Worm (Caenorhabditis elegans): ENCODE data around the gene jmjd-3.2.

Gene jmjd-3.2

ce11 chrX:14444701-14445100 is 3.3 kb upstream of the jmjd-3.2 start, which contains the start of gene F23D12.4:
Gene F23D12.4, plus strand, starts transcription at chrX:14445001.
- no peak for TF ChIP-seq cey-2 (tag; optimal IDR thresholded peaks at IDR 0.05; ENCODE audit: borderline replicate concordance, insufficient read depth)
- no peak for TF ChIP-seq nhr-25 (tag; optimal IDR thresholded peaks at IDR 0.05; ENCODE audit: borderline replicate concordance, insufficient read depth)
- TF ChIP-seq nhr-11 (tag; optimal IDR thresholded peaks at IDR 0.05) = no peak
- TF ChIP-seq hlh-30 (tag; optimal IDR thresholded peaks at IDR 0.05; ENCODE audit: insufficient read depth) = no peak
- TF ChIP-seq fkh-10 (GFP tag; optimal IDR thresholded peaks at IDR 0.05) = no peak
- no peak for TF ChIP-seq arid-1 (GFP tag; conservative IDR thresholded peaks at IDR 0.05)
- no peak for TF ChIP-seq F10B5.3 (tag; optimal IDR thresholded peaks at IDR 0.05)
- no peak for TF ChIP-seq zip-2 (tag; optimal IDR thresholded peaks at IDR 0.05)
- no peak for TF ChIP-seq spr-3 (GFP tag; optimal IDR thresholded peaks at IDR 0.05)
- no peak for TF ChIP-seq lin-38 (GFP tag; IDR thresholded peaks at IDR 0.05)
- no peak for TF ChIP-seq mes-2 (tag; optimal IDR thresholded peaks at IDR 0.05; ENCODE audit: poor library complexity, severe bottlenecking)
- no peak for TF ChIP-seq lin-13 (GFP tag; optimal IDR thresholded peaks at IDR 0.05)
- no peak for TF ChIP-seq attf-4 (tag; optimal IDR thresholded peaks at IDR 0.05)
- no peak for TF ChIP-seq nhr-77 (tag; optimal IDR thresholded peaks at IDR 0.05)
- no peak for TF ChIP-seq nhr-41 (GFP tag; IDR thresholded peaks at IDR 0.05)
- TF ChIP-seq unc-39 (tag; optimal IDR thresholded peaks at IDR 0.05) = no peak
- no peak for TF ChIP-seq lin-29 (GFP tag; IDR thresholded peaks at IDR 0.05)
- no peak for TF ChIP-seq dve-1 (tag; optimal IDR thresholded peaks at IDR 0.05; ENCODE audit: insufficient read depth)
- no peak for TF ChIP-seq pqm-1 (tag; optimal IDR thresholded peaks at IDR 0.05)

- TF ChIP-seq cey-2 (tag; optimal IDR thresholded peaks at IDR 0.05; ENCODE audit: borderline replicate concordance, insufficient read depth) = no peak
- TF ChIP-seq ZK337.2 (GFP tag; IDR thresholded peaks at IDR 0.05) = no peak
- no peak for TF ChIP-seq dpl-1 (GFP tag; optimal IDR thresholded peaks at IDR 0.05)
- TF ChIP-seq mdl-1 (tag; optimal IDR thresholded peaks at IDR 0.05) = no peak
- TF ChIP-seq aly-2 (tag; optimal IDR thresholded peaks at IDR 0.05) = no peak
- TF ChIP-seq spr-3 (GFP tag; optimal IDR thresholded peaks at IDR 0.05) = no peak
- no peak for TF ChIP-seq skn-1 (tag; optimal IDR thresholded peaks at IDR 0.05)
- no peak for TF ChIP-seq nhr-102 (tag; optimal IDR thresholded peaks at IDR 0.05)
- no peak for TF ChIP-seq ztf-11 (tag; optimal IDR thresholded peaks at IDR 0.05)
- no peak for TF ChIP-seq arid-1 (GFP tag; conservative IDR thresholded peaks at IDR 0.05)
- no peak for TF ChIP-seq Y48G9A.11 (GFP tag; IDR thresholded peaks at IDR 0.05)
- no peak for TF ChIP-seq lin-38 (GFP tag; IDR thresholded peaks at IDR 0.05)
- TF ChIP-seq daf-8 (GFP tag; IDR thresholded peaks at IDR 0.05) = no peak
- no peak for TF ChIP-seq Y75B8A.6 (GFP tag; IDR thresholded peaks at IDR 0.05)
- no peak for TF ChIP-seq nhr-41 (GFP tag; IDR thresholded peaks at IDR 0.05)
- TF ChIP-seq unc-62 (GFP tag; optimal IDR thresholded peaks at IDR 0.05 in 1 of 2) = no peak
- no peak for TF ChIP-seq unc-62 (tag; optimal IDR thresholded peaks at IDR 0.05)
Measured at ce11 chrX:14447498-14447897, 512 bp upstream of the jmjd-3.2 start.

- no peak for TF ChIP-seq pha-4 (GFP tag; IDR thresholded peaks at IDR 0.05)
- TF ChIP-seq pha-4 (tag; optimal IDR thresholded peaks at IDR 0.05) = no peak
- no peak for TF ChIP-seq spr-3 (GFP tag; optimal IDR thresholded peaks at IDR 0.05)
- TF ChIP-seq daf-16 (GFP tag; optimal IDR thresholded peaks at IDR 0.05) = peak in 1 of 2 experiments; percentile 26
- no peak for TF ChIP-seq daf-16 (tag; optimal IDR thresholded peaks at IDR 0.05)
- no peak for TF ChIP-seq dpl-1 (GFP tag; optimal IDR thresholded peaks at IDR 0.05)
- TF ChIP-seq vab-7 (GFP tag; IDR thresholded peaks at IDR 0.05) = no peak
- no peak for TF ChIP-seq ZK337.2 (GFP tag; IDR thresholded peaks at IDR 0.05)
- no peak for TF ChIP-seq zip-11 (GFP tag; IDR thresholded peaks at IDR 0.05)
- no peak for TF ChIP-seq madf-9 (GFP tag; conservative IDR thresholded peaks at IDR 0.05)
Measured at ce11 chrX:14453735-14454134, 5.7 kb downstream of the jmjd-3.2 start, which contains the start of gene F23D12.7. Gene F23D12.7, minus strand, starts transcription at chrX:14453835.

Measured in whole organism, L4 larva.